Worm (Caenorhabditis elegans): ENCODE measurements around the gene msi-1.

Gene msi-1

ce11 chrIII:3984049-3984484, 7.9 kb upstream of the msi-1 start (continued):
- TF ChIP-seq sup-37 (GFP tag; optimal IDR thresholded peaks at IDR 0.05) (peak; percentile 5), ceh-88 (GFP tag; IDR thresholded peaks at IDR 0.05) (no peak), nhr-47 (tag; optimal IDR thresholded peaks at IDR 0.05) (peak; percentile 40), lin-13 (GFP tag; optimal IDR thresholded peaks at IDR 0.05) (no peak), nhr-237 (tag; optimal IDR thresholded peaks at IDR 0.05) (no peak), unc-130 (tag; optimal IDR thresholded peaks at IDR 0.05) (no peak), ets-5 (GFP tag; IDR thresholded peaks at IDR 0.05) (no peak), sptf-1 (tag; optimal IDR thresholded peaks at IDR 0.05) (no peak), nhr-20 (tag; optimal IDR thresholded peaks at IDR 0.05) (peak; percentile 16), nhr-77 (tag; optimal IDR thresholded peaks at IDR 0.05) (peak; percentile 70), unc-30 (tag; optimal IDR thresholded peaks at IDR 0.05) (no peak)

DNA sequence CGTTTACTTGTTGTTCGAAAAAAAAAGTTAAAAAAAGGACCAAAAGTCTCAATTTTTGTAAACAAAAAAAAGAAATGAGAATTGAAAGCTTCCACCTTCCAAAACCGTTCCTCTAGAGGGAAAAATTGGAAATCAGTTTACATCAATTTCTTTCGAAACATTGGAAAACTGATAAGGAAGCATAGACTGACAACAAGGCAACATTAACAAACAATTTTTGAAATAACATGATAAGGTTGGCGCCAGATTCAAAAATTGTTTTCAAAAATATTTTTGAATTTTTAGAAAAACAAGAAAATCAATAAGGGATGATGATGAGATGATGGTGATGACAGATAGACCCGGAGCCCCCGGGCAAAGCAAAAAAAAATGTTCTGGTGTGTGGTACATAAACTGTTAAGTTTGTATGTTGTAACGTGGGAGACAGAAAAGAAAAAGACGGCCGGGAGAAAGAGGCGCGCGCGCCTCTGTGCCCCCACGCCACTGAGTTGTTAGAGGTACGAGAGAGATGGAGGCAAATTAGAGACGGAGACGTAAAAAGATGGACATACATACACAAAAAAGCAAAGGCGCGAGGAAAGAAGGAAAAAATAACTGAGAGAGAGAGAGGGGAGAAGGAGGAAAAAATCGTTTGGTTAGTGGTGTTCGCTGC, 3.9 kb upstream of the msi-1 start:
- TF ChIP-seq lir-3 (tag; optimal IDR thresholded peaks at IDR 0.05; ENCODE audit: poor library complexity) (no peak), hlh-17 (GFP tag; optimal IDR thresholded peaks at IDR 0.05; ENCODE audit: borderline replicate concordance) (no peak), nhr-19 (GFP tag; conservative IDR thresholded peaks at IDR 0.05) (peak; percentile 41; the same call in 1 of the 2 replicates), xbp-1 (tag; optimal IDR thresholded peaks at IDR 0.05) (peak; percentile 28), skn-1 (tag; optimal IDR thresholded peaks at IDR 0.05) (peak; percentile 61), mef-2 (tag; optimal IDR thresholded peaks at IDR 0.05) (no peak), dpl-1 (GFP tag; optimal IDR thresholded peaks at IDR 0.05) (peak; percentile 14 to 60 (median 34)), zip-4 (GFP tag; optimal IDR thresholded peaks at IDR 0.05) (no peak), aha-1 (tag; optimal IDR thresholded peaks at IDR 0.05) (no peak), nhr-12 (tag; optimal IDR thresholded peaks at IDR 0.05) (no peak), ama-1 (optimal IDR thresholded peaks at IDR 0.05) (no peak), blmp-1 (tag; optimal IDR thresholded peaks at IDR 0.05) (peak; percentile 27), tlp-1 (tag; optimal IDR thresholded peaks at IDR 0.05) (no peak), unc-62 (GFP tag; optimal IDR thresholded peaks at IDR 0.05) (no peak), efl-3 (GFP tag; optimal IDR thresholded peaks at IDR 0.05) (no peak), unc-98 (GFP tag; IDR thresholded peaks at IDR 0.05) (no peak), ceh-88 (GFP tag; IDR thresholded peaks at IDR 0.05) (no peak), fkh-8 (tag; optimal IDR thresholded peaks at IDR 0.05) (peak; percentile 54), nhr-84 (tag; optimal IDR thresholded peaks at IDR 0.05) (no peak), hpl-2 (GFP tag; optimal IDR thresholded peaks at IDR 0.05) (no peak), lsy-2 (tag; optimal IDR thresholded peaks at IDR 0.05) (peak; percentile 46 to 61), dsc-1 (tag; optimal IDR thresholded peaks at IDR 0.05) (peak; percentile 49), mdl-1 (tag; optimal IDR thresholded peaks at IDR 0.05) (peak in 1 of 2 experiments; percentile 64), nhr-71 (tag; optimal IDR thresholded peaks at IDR 0.05) (peak; percentile 81), lin-13 (GFP tag; optimal IDR thresholded peaks at IDR 0.05) (peak; percentile 21), swsn-7 (tag; optimal IDR thresholded peaks at IDR 0.05) (peak; percentile 64), ceh-90 (tag; optimal IDR thresholded peaks at IDR 0.05) (no peak), unc-130 (tag; optimal IDR thresholded peaks at IDR 0.05) (no peak), efl-1 (optimal IDR thresholded peaks at IDR 0.05) (peak; percentile 48 to 59), efl-1 (GFP tag; optimal IDR thresholded peaks at IDR 0.05 in 1 of 2) (peak; percentile 34 to 92), snu-23 (GFP tag; optimal IDR thresholded peaks at IDR 0.05) (peak; percentile 74), jun-1 (tag; optimal IDR thresholded peaks at IDR 0.05) (peak; percentile 36), nhr-28 (tag; optimal IDR thresholded peaks at IDR 0.05) (no peak), ceh-82 (tag; optimal IDR thresholded peaks at IDR 0.05) (peak in 2 of 3 experiments; percentile 21 to 71), sox-4 (tag; optimal IDR thresholded peaks at IDR 0.05) (no peak), aly-2 (tag; optimal IDR thresholded peaks at IDR 0.05) (no peak), mep-1 (tag; optimal IDR thresholded peaks at IDR 0.05) (peak; percentile 68), nhr-11 (tag; optimal IDR thresholded peaks at IDR 0.05) (no peak), pag-3 (tag; optimal IDR thresholded peaks at IDR 0.05; ENCODE audit: borderline replicate concordance, insufficient read depth) (no peak), ceh-8 (GFP tag; optimal IDR thresholded peaks at IDR 0.05) (no peak), grh-1 (GFP tag; IDR thresholded peaks at IDR 0.05) (no peak), sup-37 (GFP tag; optimal IDR thresholded peaks at IDR 0.05) (no peak), pax-3 (tag; optimal IDR thresholded peaks at IDR 0.05) (no peak), elt-3 (tag; optimal IDR thresholded peaks at IDR 0.05) (no peak)

All from whole organism, L1 larva.